Fruit fly (Drosophila melanogaster) whole organism, pupa: Measurements from ENCODE around the gene mmy.

Experiments
- CG13204 ChIP-seq: fragments of 200-800 bp; sonication (Bioruptor generic); optimal IDR thresholded peaks from 2 replicates; lab custom pipeline; 2018; ENCODE audit warnings: missing biosample characterization, mild to moderate bottlenecking, missing genetic modification characterization, moderate library complexity
- CG17806 ChIP-seq: fragments of 200-800 bp; sonication (Bioruptor generic); optimal IDR thresholded peaks from 2 replicates; lab custom pipeline; 2018; ENCODE audit warnings: missing biosample characterization, mild to moderate bottlenecking, missing genetic modification characterization, moderate library complexity
- CG32121 ChIP-seq: fragments of 200-800 bp; sonication (Bioruptor generic); IDR thresholded peaks from 2 replicates; pipeline ENCODE4 v1.3.6; 2022; ENCODE audit warnings: missing biosample characterization, missing genetic modification characterization
- CG8159 ChIP-seq: fragments of 200-800 bp; sonication (Bioruptor generic); optimal IDR thresholded peaks from 3 replicates; lab custom pipeline; 2018; ENCODE audit warnings: missing biosample characterization, mild to moderate bottlenecking, missing genetic modification characterization, moderate library complexity
- CG8301 ChIP-seq: fragments of 200-800 bp; sonication (Bioruptor generic); optimal IDR thresholded peaks from 2 replicates; lab custom pipeline; 2018; ENCODE audit warnings: missing biosample characterization, mild to moderate bottlenecking, missing genetic modification characterization
- CG9948 ChIP-seq: fragments of 200-800 bp; sonication (Bioruptor generic); optimal IDR thresholded peaks from 2 replicates; lab custom pipeline; 2018; ENCODE audit warnings: missing biosample characterization, mild to moderate bottlenecking, missing genetic modification characterization, moderate library complexity
- EcR ChIP-seq: fragments of 200-800 bp; sonication (Bioruptor generic); optimal IDR thresholded peaks from 3 replicates; lab custom pipeline; 2019; ENCODE audit warnings: missing biosample characterization, missing genetic modification characterization, mild to moderate bottlenecking, moderate library complexity, missing genetic modification reagents
- Ets98B ChIP-seq: fragments of 200-800 bp; sonication (Bioruptor generic); IDR thresholded peaks from 2 replicates; pipeline ENCODE4 v1.3.6; 2022; ENCODE audit warnings: missing biosample characterization, missing genetic modification characterization
- Pif1A ChIP-seq: fragments of 200-800 bp; sonication (Bioruptor generic); optimal IDR thresholded peaks from 3 replicates; lab custom pipeline; 2016; ENCODE audit warnings: missing biosample characterization, missing genetic modification characterization
- Pif1B ChIP-seq: fragments of 200-800 bp; sonication (Bioruptor generic); optimal IDR thresholded peaks from 3 replicates; lab custom pipeline; 2016; ENCODE audit warnings: missing biosample characterization, missing genetic modification characterization

dm6 chr2L:6471978-6472776, 1.5 kb downstream of the mmy start:
- TF ChIP-seq CG9948 (tag; lab: Kevin White, UChicago) (peak; percentile 49), CG32121 (GFP tag; lab: Robert Waterston, UW) (no peak), EcR (GFP tag; lab: Kevin White, UChicago) (peak; percentile 9), CG8301 (tag; lab: Kevin White, UChicago) (peak; percentile 68), Ets98B (peak; percentile 8; the same call in 1 of the 2 replicates), CG17806 (tag; lab: Kevin White, UChicago) (peak; percentile 48), CG13204 (GFP tag; lab: Kevin White, UChicago) (no peak), Pif1B (peak; percentile 31), Pif1A (GFP tag; lab: Kevin White, UChicago) (peak; percentile 46), CG8159 (tag; lab: Kevin White, UChicago) (peak; percentile 69)
